Worm (Caenorhabditis elegans): Measurements from ENCODE around the gene C16C8.12.

DNA sequence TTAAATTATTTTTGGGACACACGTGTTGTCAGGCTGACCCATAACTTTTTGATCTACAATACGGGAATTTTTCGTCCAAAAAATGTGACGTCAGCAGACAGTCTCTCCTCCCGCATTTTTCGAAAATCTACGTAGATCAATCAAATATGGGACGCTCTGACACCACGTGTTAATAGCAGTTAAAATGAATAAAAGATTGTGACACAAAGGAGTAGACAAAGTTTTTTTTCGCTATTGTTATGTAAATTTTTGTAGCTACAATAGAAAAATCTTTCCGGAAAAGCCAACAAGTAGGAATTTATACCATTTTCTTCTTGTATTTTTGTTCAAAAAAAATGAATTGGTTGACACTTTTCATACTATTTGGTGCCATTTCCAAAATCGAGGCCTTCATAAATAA, 11.1 kb upstream of the C16C8.12 start, which contains the start of gene C16C8.27:
- TF ChIP-seq rec-8 (tag; optimal IDR thresholded peaks at IDR 0.05) (no peak), dox-1 (GFP tag; IDR thresholded peaks at IDR 0.05) (no peak), snpc-4 (GFP tag; optimal IDR thresholded peaks at IDR 0.05) (no peak), snpc-4 (tag; optimal IDR thresholded peaks at IDR 0.05) (no peak), sea-2 (GFP tag; IDR thresholded peaks at IDR 0.05) (no peak), ccch-3 (GFP tag; optimal IDR thresholded peaks at IDR 0.05) (no peak), gei-17 (GFP tag; optimal IDR thresholded peaks at IDR 0.05) (no peak), madf-8 (GFP tag; conservative IDR thresholded peaks at IDR 0.05) (no peak)
